Worm (Caenorhabditis elegans) whole organism, L2 larva: Measurements from ENCODE around the gene F44A2.5.

Experiments
- C34F6.9 ChIP-seq: fragments of 150-350 bp; optimal IDR thresholded peaks from 2 replicates; lab custom pipeline; 2014; ENCODE audit warnings: missing biosample characterization, missing genetic modification characterization
- F13H6.1 ChIP-seq: sonication (generic microtip); optimal IDR thresholded peaks from 2 replicates; lab custom pipeline; 2016; ENCODE audit warnings: missing genetic modification characterization, missing compliant biosample characterization
- R02D3.7 ChIP-seq: fragments of 150-350 bp; optimal IDR thresholded peaks from 2 replicates; lab custom pipeline; 2014; ENCODE audit warnings: missing biosample characterization, missing genetic modification characterization
- ZK546.5 ChIP-seq: sonication (generic microtip); optimal IDR thresholded peaks from 2 replicates; lab custom pipeline; 2017; ENCODE audit warnings: missing biosample characterization, missing genetic modification characterization
- alr-1 ChIP-seq: fragments of 150-350 bp; optimal IDR thresholded peaks from 2 replicates; lab custom pipeline; 2014; ENCODE audit warnings: missing biosample characterization, missing genetic modification characterization
- aly-2 ChIP-seq: fragments of 150-350 bp; optimal IDR thresholded peaks from 2 replicates; lab custom pipeline; 2014; ENCODE audit warnings: missing biosample characterization, missing genetic modification characterization
- ama-1 ChIP-seq: fragments of 150-350 bp; optimal IDR thresholded peaks from 2 replicates; lab custom pipeline; 2018; ENCODE audit warnings: inconsistent platforms
- ceh-16 ChIP-seq: fragments of 150-350 bp; optimal IDR thresholded peaks from 2 replicates; lab custom pipeline; 2014; ENCODE audit warnings: missing biosample characterization, missing genetic modification characterization
- ceh-82 ChIP-seq: fragments of 150-350 bp; optimal IDR thresholded peaks from 2 replicates; lab custom pipeline; 2014; ENCODE audit warnings: missing biosample characterization, missing genetic modification characterization
- crh-2 ChIP-seq: sonication (generic microtip); optimal IDR thresholded peaks from 2 replicates; lab custom pipeline; 2017; ENCODE audit warnings: missing biosample characterization, missing genetic modification characterization
- egl-27 ChIP-seq: sonication (generic microtip); optimal IDR thresholded peaks from 3 replicates; lab custom pipeline; 2017; ENCODE audit warnings: missing biosample characterization, missing genetic modification reagents, missing genetic modification characterization
- elt-1 ChIP-seq: fragments of 150-350 bp; optimal IDR thresholded peaks from 2 replicates; lab custom pipeline; 2014; ENCODE audit warnings: missing biosample characterization, missing genetic modification characterization
- elt-3 ChIP-seq: sonication (generic microtip); optimal IDR thresholded peaks from 2 replicates; lab custom pipeline; 2017; ENCODE audit warnings: missing biosample characterization, missing genetic modification characterization
- fos-1 ChIP-seq: fragments of 150-350 bp; optimal IDR thresholded peaks from 2 replicates; lab custom pipeline; 2014; ENCODE audit warnings: missing biosample characterization, missing genetic modification characterization
- lin-11 ChIP-seq: fragments of 150-350 bp; sonication (generic microtip); optimal IDR thresholded peaks from 2 replicates; lab custom pipeline; 2014; ENCODE audit warnings: missing biosample characterization, missing genetic modification characterization, inconsistent platforms, mixed read lengths
- lin-13 ChIP-seq: fragments of 150-350 bp; optimal IDR thresholded peaks from 2 replicates; lab custom pipeline; 2014; ENCODE audit warnings: missing biosample characterization, missing genetic modification reagents, missing genetic modification characterization
- mab-5 ChIP-seq: fragments of 150-350 bp; optimal IDR thresholded peaks from 2 replicates; lab custom pipeline; 2014; ENCODE audit warnings: missing biosample characterization, missing genetic modification characterization
- mdl-1 ChIP-seq, 2 experiments: fragments of 150-350 bp in 1 of 2; sonication (generic microtip) in 1 of 2; optimal IDR thresholded peaks; 2 replicates each; lab custom pipeline; 2017; ENCODE audit warnings: missing biosample characterization in 2 of 2, missing genetic modification characterization in 2 of 2
- nhr-10 ChIP-seq: sonication (generic microtip); optimal IDR thresholded peaks from 2 replicates; lab custom pipeline; 2017; ENCODE audit warnings: missing biosample characterization, missing genetic modification characterization
- nhr-12 ChIP-seq: fragments of 150-350 bp; optimal IDR thresholded peaks from 2 replicates; lab custom pipeline; 2014; ENCODE audit warnings: missing biosample characterization, missing genetic modification characterization
- nhr-129 ChIP-seq: fragments of 150-350 bp; optimal IDR thresholded peaks from 2 replicates; lab custom pipeline; 2014; ENCODE audit warnings: missing biosample characterization, missing genetic modification characterization
- nhr-21 ChIP-seq: fragments of 150-350 bp; optimal IDR thresholded peaks from 2 replicates; lab custom pipeline; 2014; ENCODE audit warnings: missing biosample characterization, missing genetic modification characterization
- nhr-23 ChIP-seq: fragments of 150-350 bp; optimal IDR thresholded peaks from 2 replicates; lab custom pipeline; 2014; ENCODE audit warnings: missing biosample characterization, missing genetic modification reagents, missing genetic modification characterization
- nhr-237 ChIP-seq: fragments of 150-350 bp; optimal IDR thresholded peaks from 2 replicates; lab custom pipeline; 2014; ENCODE audit warnings: missing biosample characterization, missing genetic modification characterization
- nhr-25 ChIP-seq: fragments of 150-350 bp; sonication (generic microtip); optimal IDR thresholded peaks from 3 replicates; lab custom pipeline; 2014; ENCODE audit warnings: missing biosample characterization, missing genetic modification characterization
- nhr-6 ChIP-seq: fragments of 150-350 bp; optimal IDR thresholded peaks from 2 replicates; lab custom pipeline; 2014; ENCODE audit warnings: missing biosample characterization, missing genetic modification characterization
- nhr-77 ChIP-seq: fragments of 150-350 bp; optimal IDR thresholded peaks from 2 replicates; lab custom pipeline; 2014; ENCODE audit warnings: missing biosample characterization, missing genetic modification characterization
- sem-4 ChIP-seq: fragments of 150-350 bp; optimal IDR thresholded peaks from 2 replicates; lab custom pipeline; 2014; ENCODE audit warnings: missing biosample characterization, missing genetic modification reagents, missing genetic modification characterization
- skn-1 ChIP-seq: sonication (generic microtip); optimal IDR thresholded peaks from 2 replicates; lab custom pipeline; 2017; ENCODE audit warnings: missing biosample characterization, missing genetic modification characterization
- sma-9 ChIP-seq, 2 experiments: fragments of 150-350 bp in 1 of 2; sonication (generic microtip) in 1 of 2; optimal IDR thresholded peaks; 2 replicates each; lab custom pipeline; 2014 to 2016; ENCODE audit warnings: missing genetic modification characterization in 2 of 2, mild to moderate bottlenecking in 1 of 2, missing biosample characterization in 1 of 2, missing compliant biosample characterization in 1 of 2, missing genetic modification reagents in 1 of 2, moderate library complexity in 1 of 2
- unc-39 ChIP-seq: fragments of 150-350 bp; optimal IDR thresholded peaks from 2 replicates; lab custom pipeline; 2014; ENCODE audit warnings: missing biosample characterization, missing genetic modification characterization
- unc-55 ChIP-seq: fragments of 150-350 bp; sonication (generic microtip); optimal IDR thresholded peaks from 3 replicates; lab custom pipeline; 2014; ENCODE audit warnings: missing biosample characterization, missing genetic modification reagents, missing genetic modification characterization
- unc-62 ChIP-seq: fragments of 150-350 bp; optimal IDR thresholded peaks from 2 replicates; lab custom pipeline; 2014; ENCODE audit warnings: missing biosample characterization, missing genetic modification reagents, missing genetic modification characterization
- zag-1 ChIP-seq: fragments of 150-350 bp; optimal IDR thresholded peaks from 2 replicates; lab custom pipeline; 2014; ENCODE audit warnings: missing biosample characterization, missing genetic modification characterization
- ztf-1 ChIP-seq: fragments of 200-800 bp; sonication (Bioruptor generic); conservative IDR thresholded peaks from 2 replicates; pipeline ENCODE4 v1.3.6; 2022; ENCODE audit warnings: missing genetic modification characterization, missing compliant biosample characterization
- ztf-4 ChIP-seq: fragments of 150-350 bp; optimal IDR thresholded peaks from 2 replicates; lab custom pipeline; 2014; ENCODE audit warnings: missing biosample characterization, missing genetic modification characterization

The F44A2.5 gene

DNA sequence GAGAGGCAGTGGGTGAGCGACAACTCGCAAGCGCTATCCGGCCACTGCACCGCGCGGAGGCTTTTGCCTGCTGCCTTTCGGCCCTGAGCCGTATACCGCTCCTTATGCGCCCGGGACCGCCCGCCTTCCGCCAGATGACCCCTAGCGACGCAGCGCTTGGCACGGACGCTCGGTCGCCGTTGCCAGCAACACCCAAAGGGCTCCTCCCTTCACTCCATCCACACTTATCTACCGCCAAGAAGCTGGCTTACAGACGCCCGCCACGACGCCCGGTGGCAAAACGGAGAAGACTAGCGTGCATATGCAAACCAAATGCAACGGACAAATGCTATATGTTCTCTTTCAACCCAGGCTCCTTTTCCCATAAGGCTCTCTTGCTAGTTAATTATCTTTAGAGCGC, 4.1 kb upstream of the F44A2.5 start:
- TF ChIP-seq unc-55 (GFP tag; lab: Kevin White, UChicago) (peak; percentile 29), nhr-77 (tag; lab: Kevin White, UChicago) (no peak), lin-11 (tag; lab: Kevin White, UChicago) (peak; percentile 28), mdl-1 (tag; optimal IDR thresholded peaks at IDR 0.05; lab: Kevin White, UChicago) (no peak), ceh-16 (no peak), elt-1 (no peak), nhr-21 (tag; lab: Kevin White, UChicago) (peak; percentile 3), ztf-1 (GFP tag; lab: Robert Waterston, UW) (no peak), zag-1 (tag; lab: Kevin White, UChicago) (peak; percentile 17)

DNA sequence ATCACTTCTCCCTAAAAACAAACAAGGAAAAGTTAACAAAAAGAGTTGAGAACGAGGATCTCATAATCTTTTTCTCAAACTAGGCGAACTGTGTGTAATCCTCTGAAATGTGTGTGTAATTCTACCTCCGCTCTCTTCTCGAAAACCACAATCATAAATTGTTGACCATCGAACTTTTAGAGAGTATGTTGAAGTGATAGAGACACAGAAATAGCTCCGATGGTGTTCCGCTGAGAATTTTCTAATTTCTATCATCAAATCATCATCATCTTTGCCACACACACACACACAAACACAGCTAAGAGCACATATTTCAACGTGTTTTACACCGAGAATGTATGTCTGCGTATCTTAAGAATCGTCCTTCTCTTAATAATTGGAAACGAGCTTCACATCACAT, 1.9 kb upstream of the F44A2.5 start:
- TF ChIP-seq F13H6.1 (tag; lab: Kevin White, UChicago) = peak; percentile 17
- TF ChIP-seq R02D3.7 (tag; lab: Kevin White, UChicago) = no peak

DNA sequence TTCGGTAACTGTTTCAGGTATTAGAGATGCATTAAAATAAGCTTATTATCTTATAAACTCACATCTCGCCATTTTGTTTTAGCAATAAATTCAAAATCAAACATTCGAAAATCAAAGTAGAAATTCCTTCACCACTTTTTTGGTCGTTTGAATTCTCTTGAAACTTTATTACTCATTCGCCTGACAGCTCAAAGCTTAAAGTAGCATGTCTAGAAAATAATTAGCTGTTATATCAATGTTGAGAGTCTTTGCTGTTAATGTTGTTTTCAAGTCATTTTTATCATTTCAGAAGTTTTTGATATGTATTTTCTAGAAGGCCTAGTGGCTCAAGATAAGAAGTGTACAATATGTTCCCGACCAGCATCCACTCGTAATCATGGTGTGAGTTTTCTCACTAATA, 5.6 kb downstream of the F44A2.5 start, which contains the start of gene nhr-39:
Gene nhr-39 (plus strand): TSS at position 301 of the 400 bp plus-strand sequence.
- TF ChIP-seq nhr-12 (tag; lab: Kevin White, UChicago) = no peak
- no peak for TF ChIP-seq skn-1 (tag; lab: Kevin White, UChicago)
- no peak for TF ChIP-seq aly-2 (tag; lab: Kevin White, UChicago)
- TF ChIP-seq nhr-10 (tag; lab: Kevin White, UChicago) = no peak
- no peak for TF ChIP-seq crh-2 (tag; lab: Kevin White, UChicago)
- TF ChIP-seq fos-1 = no peak
- no peak for TF ChIP-seq C34F6.9 (tag; lab: Kevin White, UChicago)
- no peak for TF ChIP-seq ama-1
- TF ChIP-seq unc-55 (GFP tag; lab: Kevin White, UChicago) = no peak
- no peak for TF ChIP-seq lin-13 (GFP tag; lab: Kevin White, UChicago)
- TF ChIP-seq sma-9 (GFP tag; optimal IDR thresholded peaks at IDR 0.05; lab: Kevin White, UChicago) = no peak
- no peak for TF ChIP-seq sma-9 (tag; optimal IDR thresholded peaks at IDR 0.05; lab: Kevin White, UChicago)
- no peak for TF ChIP-seq unc-62 (GFP tag; lab: Kevin White, UChicago)
- no peak for TF ChIP-seq nhr-6 (tag; lab: Kevin White, UChicago)
- TF ChIP-seq ceh-16 = no peak
- TF ChIP-seq ceh-82 (tag; lab: Kevin White, UChicago) = no peak
- no peak for TF ChIP-seq nhr-21 (tag; lab: Kevin White, UChicago)
- TF ChIP-seq nhr-237 (tag; lab: Kevin White, UChicago) = no peak
- TF ChIP-seq nhr-77 (tag; lab: Kevin White, UChicago) = no peak
- TF ChIP-seq alr-1 (tag; lab: Kevin White, UChicago) = no peak
- no peak for TF ChIP-seq mdl-1 (tag; optimal IDR thresholded peaks at IDR 0.05; lab: Kevin White, UChicago)

DNA sequence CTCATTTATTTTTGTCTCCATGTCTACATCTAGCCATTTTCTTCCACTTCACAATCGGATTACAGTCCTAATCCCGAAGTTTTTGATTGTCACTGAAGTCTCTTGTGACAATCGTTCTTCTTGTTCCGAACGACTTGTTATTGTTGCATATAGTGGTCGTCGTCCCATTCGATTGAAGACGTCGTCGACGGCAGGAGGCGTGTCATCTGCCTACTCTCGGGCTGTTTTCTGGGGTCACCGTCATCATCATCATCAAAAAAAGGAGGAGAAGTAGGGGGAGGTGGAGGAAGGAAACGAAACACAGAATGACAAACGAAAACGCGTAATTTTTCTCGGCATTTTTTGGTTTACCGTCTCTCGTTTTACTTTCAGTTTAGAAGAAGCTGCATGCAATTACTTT, 7.7 kb downstream of the F44A2.5 start, which contains the start of gene F44A2.3:
Gene F44A2.3 (plus strand): TSS at position 301 of the 400 bp plus-strand sequence.
- TF ChIP-seq mab-5 (tag; lab: Kevin White, UChicago) = no peak
- no peak for TF ChIP-seq ZK546.5 (tag; lab: Kevin White, UChicago)
- TF ChIP-seq unc-62 (GFP tag; lab: Kevin White, UChicago) = no peak
- TF ChIP-seq skn-1 (tag; lab: Kevin White, UChicago) = no peak
- TF ChIP-seq nhr-25 (tag; lab: Kevin White, UChicago) = no peak
- TF ChIP-seq nhr-237 (tag; lab: Kevin White, UChicago) = no peak
- TF ChIP-seq unc-39 (tag; lab: Kevin White, UChicago) = no peak
- TF ChIP-seq fos-1 = no peak
- TF ChIP-seq nhr-6 (tag; lab: Kevin White, UChicago) = no peak
- TF ChIP-seq ztf-4 (tag; lab: Kevin White, UChicago) = no peak
- no peak for TF ChIP-seq C34F6.9 (tag; lab: Kevin White, UChicago)
- no peak for TF ChIP-seq F13H6.1 (tag; lab: Kevin White, UChicago)
- no peak for TF ChIP-seq egl-27
- no peak for TF ChIP-seq nhr-23 (tag; lab: Kevin White, UChicago)
- no peak for TF ChIP-seq sem-4 (tag; lab: Kevin White, UChicago)
- no peak for TF ChIP-seq nhr-10 (tag; lab: Kevin White, UChicago)
- TF ChIP-seq nhr-129 = no peak

DNA sequence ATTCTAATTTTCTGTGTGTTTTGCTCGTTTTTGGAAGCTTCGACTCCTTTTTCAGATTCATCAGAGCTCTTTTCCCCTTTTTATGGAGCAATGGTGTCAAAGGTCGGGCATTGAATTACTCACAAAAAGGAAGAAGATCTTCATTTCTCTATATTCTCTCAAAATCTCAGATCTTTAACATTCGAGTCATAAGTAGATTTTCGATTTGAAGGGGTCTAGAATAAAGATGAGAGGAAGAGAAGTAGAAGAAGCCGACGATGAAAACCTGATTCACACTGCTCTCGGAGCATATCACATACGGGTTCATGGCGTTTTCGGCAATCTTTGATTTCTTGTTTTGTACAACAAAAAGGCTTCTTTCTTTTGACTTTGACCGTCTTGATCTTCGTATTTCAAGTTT, 14.9 kb downstream of the F44A2.5 start:
- no peak for TF ChIP-seq nhr-6 (tag; lab: Kevin White, UChicago)
- no peak for TF ChIP-seq nhr-77 (tag; lab: Kevin White, UChicago)
- no peak for TF ChIP-seq ama-1
- no peak for TF ChIP-seq mab-5 (tag; lab: Kevin White, UChicago)
- TF ChIP-seq aly-2 (tag; lab: Kevin White, UChicago) = no peak
- no peak for TF ChIP-seq crh-2 (tag; lab: Kevin White, UChicago)
- TF ChIP-seq nhr-10 (tag; lab: Kevin White, UChicago) = no peak
- TF ChIP-seq lin-11 (tag; lab: Kevin White, UChicago) = no peak
- no peak for TF ChIP-seq nhr-12 (tag; lab: Kevin White, UChicago)
- TF ChIP-seq nhr-129 = no peak
- no peak for TF ChIP-seq elt-3
- no peak for TF ChIP-seq unc-39 (tag; lab: Kevin White, UChicago)
